Worm (Caenorhabditis elegans) whole organism, early embryonic: Measurements from ENCODE around the gene egl-5.

Experiments used
- F13C5.2 ChIP-seq: sonication (generic microtip); optimal IDR thresholded peaks from 2 replicates; lab custom pipeline; 2017; ENCODE audit warnings: mild to moderate bottlenecking, missing genetic modification characterization, inconsistent platforms, missing compliant biosample characterization
- aly-1 ChIP-seq: sonication (generic microtip); optimal IDR thresholded peaks from 2 replicates; lab custom pipeline; 2016; ENCODE audit warnings: missing genetic modification characterization, missing compliant biosample characterization
- ama-1 ChIP-seq: fragments of 150-350 bp; optimal IDR thresholded peaks from 2 replicates; lab custom pipeline; 2014
- ceh-13 ChIP-seq: fragments of 200-800 bp; sonication (Bioruptor generic); optimal IDR thresholded peaks from 2 replicates; lab custom pipeline; 2018; ENCODE audit warnings: mild to moderate bottlenecking, missing genetic modification characterization, missing compliant biosample characterization
- ets-7 ChIP-seq: sonication (generic microtip); optimal IDR thresholded peaks from 2 replicates; lab custom pipeline; 2016; ENCODE audit warnings: missing genotype, missing genetic modification characterization, missing compliant biosample characterization
- flt-1 ChIP-seq: fragments of 200-800 bp; sonication (Bioruptor generic); IDR thresholded peaks from 2 replicates; pipeline ENCODE4 v1.3.6; 2022; ENCODE audit warnings: missing genetic modification characterization, missing compliant biosample characterization
- hmg-4 ChIP-seq: fragments of 200-800 bp; sonication (Bioruptor generic); optimal IDR thresholded peaks from 2 replicates; lab custom pipeline; 2018; ENCODE audit warnings: mild to moderate bottlenecking, missing genetic modification characterization, missing compliant biosample characterization
- pes-1 ChIP-seq: fragments of 200-800 bp; sonication (Bioruptor generic); IDR thresholded peaks from 2 replicates; pipeline ENCODE4 v1.3.6; 2022; ENCODE audit warnings: missing genetic modification reagents, missing genetic modification characterization, missing compliant biosample characterization
- tbx-11 ChIP-seq: fragments of 200-800 bp; sonication (Bioruptor generic); IDR thresholded peaks from 2 replicates; pipeline ENCODE4 v1.3.6; 2022; ENCODE audit warnings: missing genetic modification characterization, missing compliant biosample characterization
- tbx-37 ChIP-seq: fragments of 200-800 bp; sonication (Bioruptor generic); conservative IDR thresholded peaks from 2 replicates; pipeline ENCODE4 v1.3.6; 2022; ENCODE audit warnings: missing genetic modification reagents, missing genetic modification characterization, missing compliant biosample characterization
- tra-4 ChIP-seq: sonication (generic microtip); optimal IDR thresholded peaks from 2 replicates; lab custom pipeline; 2017; ENCODE audit warnings: missing genetic modification characterization, missing compliant biosample characterization

- no peak for TF ChIP-seq tra-4 (tag; lab: Kevin White, UChicago)
- TF ChIP-seq ama-1 (lab: Kevin White, UChicago), result no peak
- no peak for TF ChIP-seq pes-1 (GFP tag; lab: Robert Waterston, UW)
- TF ChIP-seq hmg-4, result no peak
- TF ChIP-seq tbx-11 (GFP tag; lab: Robert Waterston, UW), result no peak
- TF ChIP-seq flt-1, result no peak
- no peak for TF ChIP-seq ceh-13 (GFP tag; lab: Kevin White, UChicago)
- TF ChIP-seq F13C5.2 (tag; lab: Kevin White, UChicago), result no peak
- TF ChIP-seq aly-1 (tag; lab: Kevin White, UChicago), result no peak
- no peak for TF ChIP-seq tbx-37 (GFP tag; lab: Robert Waterston, UW)
- no peak for TF ChIP-seq ets-7 (tag; lab: Kevin White, UChicago)
Measured at ce11 chrIII:7783354-7783753, 30.8 kb upstream of the egl-5 start, which contains the start of gene mab-5.
